Worm (Caenorhabditis elegans) whole organism, young adult: ENCODE data around the gene F58D12.1.

Experiments used
- bed-1 ChIP-seq: fragments of 200-800 bp; sonication (Bioruptor generic); IDR thresholded peaks from 2 replicates; pipeline ENCODE4 v1.3.6; 2022; ENCODE audit warnings: missing genetic modification reagents, missing genetic modification characterization, missing compliant biosample characterization
- ceh-58 ChIP-seq: fragments of 200-800 bp; sonication (Bioruptor generic); IDR thresholded peaks from 2 replicates; pipeline ENCODE4 v1.3.6; 2022; ENCODE audit warnings: missing genetic modification characterization, missing compliant biosample characterization
- efl-1 ChIP-seq: fragments of 150-350 bp; optimal IDR thresholded peaks from 2 replicates; lab custom pipeline; 2014; ENCODE audit warnings: missing biosample characterization, missing genetic modification reagents, missing genetic modification characterization
- let-526 ChIP-seq: fragments of 200-800 bp; sonication (Bioruptor generic); IDR thresholded peaks from 2 replicates; pipeline ENCODE4 v1.3.6; 2022; ENCODE audit warnings: missing genetic modification reagents, missing genetic modification characterization, missing compliant biosample characterization
- lin-40 ChIP-seq: sonication (generic microtip); optimal IDR thresholded peaks from 2 replicates; lab custom pipeline; 2016; ENCODE audit warnings: missing genetic modification characterization, mild to moderate bottlenecking, missing compliant biosample characterization, missing genotype, missing genetic modification reagents
- sea-2 ChIP-seq: fragments of 200-800 bp; sonication (Bioruptor generic); IDR thresholded peaks from 2 replicates; pipeline ENCODE4 v1.3.6; 2022; ENCODE audit warnings: missing genetic modification characterization, missing compliant biosample characterization
- unc-62 ChIP-seq: fragments of 150-350 bp; optimal IDR thresholded peaks from 2 replicates; lab custom pipeline; 2014; ENCODE audit warnings: missing biosample characterization, missing genetic modification reagents, missing genetic modification characterization

DNA sequence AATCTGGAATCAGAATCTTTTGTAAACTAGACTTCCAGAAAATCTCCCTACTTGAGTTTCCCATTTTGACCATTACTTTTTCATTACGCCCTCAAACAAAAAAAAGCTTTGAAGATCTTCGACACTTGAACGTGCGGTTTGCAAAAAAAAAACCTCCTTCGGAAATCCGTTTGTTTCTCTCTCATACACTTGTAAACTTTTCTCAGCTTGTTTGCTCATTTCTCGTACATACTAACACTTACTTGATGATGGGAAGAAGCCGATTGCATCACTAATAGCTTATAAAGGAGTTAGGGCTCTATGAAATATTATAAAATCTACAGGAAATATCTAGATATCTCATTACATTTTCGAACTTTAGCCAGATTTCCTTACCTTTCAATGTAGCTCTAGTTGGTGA is 47.4 kb upstream of the F58D12.1 start:
- TF ChIP-seq let-526 (GFP tag; lab: Robert Waterston, UW) (no peak), lin-40 (no peak), efl-1 (no peak), ceh-58 (GFP tag; lab: Robert Waterston, UW) (no peak), unc-62 (GFP tag; lab: Kevin White, UChicago) (no peak), bed-1 (GFP tag; lab: Robert Waterston, UW) (no peak), sea-2 (no peak)
